Fruit fly (Drosophila melanogaster) whole organism, embryonic: ENCODE results near the gene Atpalpha.

ENCODE experiments used
- B-H2 ChIP-seq: fragments of 200-800 bp; sonication (Bioruptor generic); optimal IDR thresholded peaks from 2 replicates; lab custom pipeline; 2018; ENCODE audit warnings: missing biosample characterization, mild to moderate bottlenecking, missing genetic modification characterization
- CG11560 ChIP-seq: fragments of 200-800 bp; sonication (Bioruptor generic); IDR thresholded peaks from 3 replicates; pipeline ENCODE4 v1.3.6; 2022; ENCODE audit warnings: missing biosample characterization, missing genetic modification characterization
- CG11723 ChIP-seq: fragments of 200-800 bp; sonication (Bioruptor generic); optimal IDR thresholded peaks from 2 replicates; lab custom pipeline; 2017; ENCODE audit warnings: missing biosample characterization, mild to moderate bottlenecking, missing genetic modification characterization
- CG12769 ChIP-seq: fragments of 200-800 bp; sonication (Bioruptor generic); optimal IDR thresholded peaks from 2 replicates; lab custom pipeline; 2019; ENCODE audit warnings: missing biosample characterization, mild to moderate bottlenecking, missing genetic modification characterization, moderate library complexity
- CG13775 ChIP-seq: fragments of 200-800 bp; sonication (Bioruptor generic); optimal IDR thresholded peaks from 3 replicates; lab custom pipeline; 2017; ENCODE audit warnings: missing biosample characterization, mild to moderate bottlenecking, missing genetic modification characterization
- CG13894 ChIP-seq: fragments of 200-800 bp; sonication (Bioruptor generic); optimal IDR thresholded peaks from 3 replicates; lab custom pipeline; 2018; ENCODE audit warnings: missing biosample characterization, mild to moderate bottlenecking, missing genetic modification characterization, moderate library complexity
- CG15514 ChIP-seq: fragments of 200-800 bp; sonication (Bioruptor generic); optimal IDR thresholded peaks from 3 replicates; lab custom pipeline; 2017; ENCODE audit warnings: missing biosample characterization, missing genetic modification characterization, mild to moderate bottlenecking, moderate library complexity, missing genetic modification reagents
- CG1603 ChIP-seq: fragments of 200-800 bp; sonication (Bioruptor generic); optimal IDR thresholded peaks from 2 replicates; lab custom pipeline; 2019; ENCODE audit warnings: missing biosample characterization, mild to moderate bottlenecking, missing genetic modification characterization, moderate library complexity
- CG16779 ChIP-seq: fragments of 200-800 bp; sonication (Bioruptor generic); IDR thresholded peaks from 2 replicates; pipeline ENCODE4 v1.3.6; 2022; ENCODE audit warnings: missing biosample characterization, missing genetic modification characterization
- CG18619 ChIP-seq: fragments of 200-800 bp; sonication (Bioruptor generic); optimal IDR thresholded peaks from 3 replicates; lab custom pipeline; 2017; ENCODE audit warnings: missing biosample characterization, mild to moderate bottlenecking, missing genetic modification characterization
- CG32532 ChIP-seq: fragments of 200-800 bp; sonication (Bioruptor generic); IDR thresholded peaks from 2 replicates; pipeline ENCODE4 v1.3.6; 2022; ENCODE audit warnings: missing biosample characterization, missing genetic modification characterization
- CG33557 ChIP-seq: fragments of 200-800 bp; sonication (Bioruptor generic); optimal IDR thresholded peaks from 2 replicates; lab custom pipeline; 2019; ENCODE audit warnings: missing biosample characterization, mild to moderate bottlenecking, missing genetic modification characterization, moderate library complexity
- CG4360 ChIP-seq: fragments of 200-800 bp; sonication (Bioruptor generic); IDR thresholded peaks from 2 replicates; pipeline ENCODE4 v1.3.6; 2022; ENCODE audit warnings: missing biosample characterization, missing genetic modification characterization
- CG4424 ChIP-seq: fragments of 200-800 bp; sonication (Bioruptor generic); optimal IDR thresholded peaks from 3 replicates; lab custom pipeline; 2016; ENCODE audit warnings: missing biosample characterization, missing genetic modification characterization
- CG7839 ChIP-seq: fragments of 200-800 bp; sonication (Bioruptor generic); optimal IDR thresholded peaks from 3 replicates; lab custom pipeline; 2018; ENCODE audit warnings: missing biosample characterization, mild to moderate bottlenecking, missing genetic modification characterization, moderate library complexity
- CG8290 ChIP-seq, 3 experiments: fragments of 200-800 bp; sonication (Bioruptor generic); optimal IDR thresholded peaks; 2 replicates each; lab custom pipeline; 2016 to 2019; ENCODE audit warnings: missing biosample characterization in 3 of 3, missing genetic modification characterization in 3 of 3, mild to moderate bottlenecking in 2 of 3, moderate library complexity in 1 of 3
- CG9609 ChIP-seq: fragments of 200-800 bp; sonication (Bioruptor generic); optimal IDR thresholded peaks from 3 replicates; lab custom pipeline; 2016; ENCODE audit warnings: missing biosample characterization, missing genetic modification characterization
- Doc3 ChIP-seq: fragments of 200-800 bp; sonication (Bioruptor generic); IDR thresholded peaks from 3 replicates; pipeline ENCODE4 v1.3.6; 2022; ENCODE audit warnings: missing biosample characterization, missing genetic modification characterization; ENCODE audit not compliant: partially characterized antibody
- Drgx ChIP-seq: fragments of 200-800 bp; sonication (Bioruptor generic); IDR thresholded peaks from 2 replicates; pipeline ENCODE4 v1.3.6; 2022; ENCODE audit warnings: missing biosample characterization, missing genetic modification characterization
- Ets65A ChIP-seq: fragments of 200-800 bp; sonication (Bioruptor generic); peaks from one replicate; lab custom pipeline; 2016; ENCODE audit warnings: missing biosample characterization, missing genetic modification characterization
- Gug ChIP-seq: fragments of 200-800 bp; sonication (Bioruptor generic); IDR thresholded peaks from 4 replicates; pipeline ENCODE4 v1.3.6; 2022; ENCODE audit warnings: missing biosample characterization, missing genetic modification characterization
- Med ChIP-seq: fragments of 200-800 bp; sonication (Bioruptor generic); peaks from one replicate; lab custom pipeline; 2016; ENCODE audit warnings: missing biosample characterization, missing genetic modification characterization, mild to moderate bottlenecking, inconsistent platforms, moderate library complexity
- Nf-YA ChIP-seq: fragments of 200-800 bp; sonication (Bioruptor generic); IDR thresholded peaks from 2 replicates; pipeline ENCODE4 v1.3.6; 2022; ENCODE audit warnings: missing biosample characterization, missing genetic modification characterization
- Scr ChIP-seq: fragments of 200-800 bp; sonication (Bioruptor generic); IDR thresholded peaks from 2 replicates; pipeline ENCODE4 v1.3.6; 2022; ENCODE audit warnings: missing biosample characterization, missing genetic modification characterization; ENCODE audit not compliant: partially characterized antibody
- Sin3A ChIP-seq: fragments of >200 bp; optimal IDR thresholded peaks from 2 replicates; lab custom pipeline; 2018
- Sry-δ ChIP-seq: fragments of 200-800 bp; sonication (Bioruptor generic); optimal IDR thresholded peaks from 2 replicates; lab custom pipeline; 2016; ENCODE audit warnings: missing biosample characterization, missing genetic modification characterization
- abd-A ChIP-seq: fragments of 200-800 bp; sonication (Bioruptor generic); optimal IDR thresholded peaks from 3 replicates; lab custom pipeline; 2019; ENCODE audit warnings: missing biosample characterization, mild to moderate bottlenecking, missing genetic modification characterization, moderate library complexity
- aop ChIP-seq: fragments of 200-800 bp; sonication (Bioruptor generic); IDR thresholded peaks from 2 replicates; pipeline ENCODE4 v1.3.6; 2022; ENCODE audit warnings: missing biosample characterization, missing genetic modification characterization
- cad ChIP-seq: fragments of >200 bp; optimal IDR thresholded peaks from 2 replicates; lab custom pipeline; 2017; ENCODE audit warnings: missing biosample characterization, missing genetic modification characterization
- chn ChIP-seq: fragments of 200-800 bp; sonication (Bioruptor generic); optimal IDR thresholded peaks from 2 replicates; lab custom pipeline; 2016; ENCODE audit warnings: missing biosample characterization, missing genetic modification characterization
- fd64A ChIP-seq: fragments of 200-800 bp; sonication (Bioruptor generic); optimal IDR thresholded peaks from 3 replicates; lab custom pipeline; 2018; ENCODE audit warnings: missing biosample characterization, mild to moderate bottlenecking, missing genetic modification characterization
- gce ChIP-seq: fragments of 200-800 bp; sonication (Bioruptor generic); IDR thresholded peaks from 3 replicates; pipeline ENCODE4 v1.3.6; 2022; ENCODE audit warnings: missing biosample characterization, missing genetic modification characterization
- grau ChIP-seq: fragments of 200-800 bp; optimal IDR thresholded peaks from 3 replicates; lab custom pipeline; 2019; ENCODE audit warnings: missing biosample characterization, mild to moderate bottlenecking, missing genetic modification characterization, moderate library complexity
- ham ChIP-seq: fragments of 200-800 bp; sonication (Bioruptor generic); IDR thresholded peaks from 2 replicates; pipeline ENCODE4 v1.3.6; 2022; ENCODE audit warnings: missing biosample characterization, missing genetic modification characterization
- hth ChIP-seq: fragments of >200 bp; optimal IDR thresholded peaks from 2 replicates; lab custom pipeline; 2017; ENCODE audit warnings: inconsistent platforms
- lola ChIP-seq, 3 experiments: fragments of >200 bp in 2 of 3; fragments of 200-800 bp in 1 of 3; sonication (Bioruptor generic) in 1 of 3; optimal IDR thresholded peaks; 2 replicates each; lab custom pipeline; 2017 to 2019; ENCODE audit warnings: missing biosample characterization in 3 of 3, missing genetic modification characterization in 3 of 3, mild to moderate bottlenecking in 1 of 3, moderate library complexity in 1 of 3
- lov ChIP-seq, 2 experiments: fragments of 200-800 bp in 1 of 2; fragments of >200 bp in 1 of 2; sonication (Bioruptor generic) in 1 of 2; IDR thresholded peaks in 1 of 2; optimal IDR thresholded peaks in 1 of 2; 2 replicates in 1 of 2; 3 replicates in 1 of 2; pipeline versions ENCODE4 v1.3.6 to Lab custom; 2017 to 2022; ENCODE audit warnings: missing biosample characterization in 1 of 2, missing genetic modification characterization in 1 of 2
- mld ChIP-seq: fragments of 200-800 bp; sonication (Bioruptor generic); IDR thresholded peaks from 3 replicates; pipeline ENCODE4 v1.3.6; 2022; ENCODE audit warnings: missing biosample characterization, missing genetic modification characterization; ENCODE audit not compliant: partially characterized antibody
- nerfin-2 ChIP-seq: fragments of 200-800 bp; sonication (Bioruptor generic); IDR thresholded peaks from 2 replicates; pipeline ENCODE4 v1.3.6; 2022; ENCODE audit warnings: missing biosample characterization, missing genetic modification characterization; ENCODE audit not compliant: partially characterized antibody
- nom ChIP-seq: fragments of 200-800 bp; sonication (Bioruptor generic); optimal IDR thresholded peaks from 2 replicates; lab custom pipeline; 2017; ENCODE audit warnings: missing biosample characterization, missing genetic modification characterization, mild to moderate bottlenecking, moderate library complexity, missing genetic modification reagents
- oc ChIP-seq: fragments of 200-800 bp; sonication (Bioruptor generic); optimal IDR thresholded peaks from 2 replicates; lab custom pipeline; 2018; ENCODE audit warnings: missing biosample characterization, mild to moderate bottlenecking, missing genetic modification characterization, moderate library complexity
- pan ChIP-seq, 4 experiments: fragments of >200 bp in 3 of 4; fragments of 200-800 bp in 1 of 4; sonication (Bioruptor generic) in 1 of 4; optimal IDR thresholded peaks in 3 of 4; IDR thresholded peaks in 1 of 4; 2 replicates each; pipeline versions ENCODE4 v1.3.6 to Lab custom; 2017 to 2022; ENCODE audit warnings: missing biosample characterization in 2 of 4, missing genetic modification characterization in 2 of 4, mixed read lengths in 1 of 4
- peb ChIP-seq: fragments of 200-800 bp; sonication (Bioruptor generic); IDR thresholded peaks from 2 replicates; pipeline ENCODE4 v1.3.6; 2022; ENCODE audit warnings: missing biosample characterization, missing genetic modification characterization
- phol ChIP-seq: fragments of 200-800 bp; sonication (Bioruptor generic); optimal IDR thresholded peaks from 3 replicates; lab custom pipeline; 2018; ENCODE audit warnings: missing biosample characterization, mild to moderate bottlenecking, missing genetic modification characterization, moderate library complexity
- row ChIP-seq: fragments of 200-800 bp; sonication (Bioruptor generic); IDR thresholded peaks from 3 replicates; pipeline ENCODE4 v1.3.6; 2022; ENCODE audit warnings: missing biosample characterization, missing genetic modification characterization
- sisA ChIP-seq: fragments of 200-800 bp; sonication (Bioruptor generic); IDR thresholded peaks from 2 replicates; pipeline ENCODE4 v1.3.6; 2022; ENCODE audit warnings: missing biosample characterization, missing genetic modification characterization
- ssp ChIP-seq: fragments of 200-800 bp; sonication (Bioruptor generic); IDR thresholded peaks from 2 replicates; pipeline ENCODE4 v1.3.6; 2022; ENCODE audit warnings: missing biosample characterization, missing genetic modification characterization
- tx ChIP-seq: fragments of 200-800 bp; sonication (Bioruptor generic); optimal IDR thresholded peaks from 2 replicates; lab custom pipeline; 2016; ENCODE audit warnings: missing biosample characterization, missing genetic modification characterization
- unc-4 ChIP-seq: fragments of 200-800 bp; sonication (Bioruptor generic); IDR thresholded peaks from 2 replicates; pipeline ENCODE4 v1.3.6; 2022; ENCODE audit warnings: missing biosample characterization, missing genetic modification characterization; ENCODE audit not compliant: partially characterized antibody

Atpalpha gene

dm6 chr3R:20948448-20949174, at the start of gene Atpalpha (continued):
- TF ChIP-seq CG15514 (peak; percentile 39), CG16779 (GFP tag; lab: Robert Waterston, UW) (no peak), mld (peak; percentile 95), Sin3A (lab: Kevin White, UChicago) (peak; percentile 6), nerfin-2 (GFP tag; lab: Robert Waterston, UW) (peak; percentile 97), peb (GFP tag; lab: Robert Waterston, UW) (no peak), row (GFP tag; lab: Robert Waterston, UW) (peak; percentile 46; the same call in 2 of the 3 replicates), lola (GFP tag; optimal IDR thresholded peaks at IDR 0.05; lab: Kevin White, UChicago) (no peak), ssp (GFP tag; lab: Robert Waterston, UW) (peak; percentile 57), phol (tag; lab: Kevin White, UChicago) (peak; percentile 94), B-H2 (GFP tag; lab: Kevin White, UChicago) (peak; percentile 24), Sry-δ (GFP tag; lab: Kevin White, UChicago) (peak; percentile 85), CG13775 (GFP tag; lab: Kevin White, UChicago) (peak; percentile 18), Med (GFP tag; lab: Kevin White, UChicago) (peak; percentile 67), CG33557 (GFP tag; lab: Kevin White, UChicago) (peak; percentile 5), unc-4 (GFP tag; lab: Robert Waterston, UW) (peak; percentile 93), CG8290 (GFP tag; optimal IDR thresholded peaks at IDR 0.05; lab: Kevin White, UChicago) (no peak), CG8290 (tag; optimal IDR thresholded peaks at IDR 0.05; lab: Kevin White, UChicago) (peak in 1 of 2 experiments; percentile 82), oc (tag; lab: Kevin White, UChicago) (peak; percentile 40), grau (tag; lab: Kevin White, UChicago) (peak; percentile 12), Drgx (GFP tag; lab: Robert Waterston, UW) (no peak), CG1603 (peak; percentile 67), CG4424 (GFP tag; lab: Kevin White, UChicago) (peak; percentile 7), hth (lab: Kevin White, UChicago) (no peak), Ets65A (GFP tag; lab: Kevin White, UChicago) (peak; percentile 26), CG18619 (GFP tag; lab: Kevin White, UChicago) (no peak), fd64A (GFP tag; lab: Kevin White, UChicago) (peak; percentile 34), Doc3 (GFP tag; lab: Robert Waterston, UW) (peak; percentile 94), CG32532 (GFP tag; lab: Robert Waterston, UW) (peak; percentile 30; the same call in 1 of the 2 replicates), abd-A (tag; lab: Kevin White, UChicago) (peak; percentile 78), CG13894 (tag; lab: Kevin White, UChicago) (no peak), gce (no peak)
- TF ChIP-seq, all 482 proteins: peak for 135

dm6 chr3R:20901656-20902055, 46.9 kb upstream of the Atpalpha start, which contains the start of gene Grik:
Gene Grik, plus strand, starts transcription at chr3R:20901956.
- TF ChIP-seq CG11723 (GFP tag; lab: Kevin White, UChicago) (no peak), lov (optimal IDR thresholded peaks at IDR 0.05; lab: Kevin White, UChicago) (no peak), lov (GFP tag; IDR thresholded peaks at IDR 0.05; lab: Robert Waterston, UW) (no peak), Gug (no peak), ham (no peak), CG11560 (tag; lab: Robert Waterston, UW) (no peak), pan (optimal IDR thresholded peaks at IDR 0.05; lab: Kevin White, UChicago) (no peak), pan (GFP tag; optimal IDR thresholded peaks at IDR 0.05 in 1 of 2, IDR thresholded peaks at IDR 0.05 in 1 of 2) (no peak), CG7839 (tag; lab: Kevin White, UChicago) (no peak), CG9609 (no peak), cad (no peak), chn (GFP tag; lab: Kevin White, UChicago) (no peak), Scr (no peak), sisA (GFP tag; lab: Robert Waterston, UW) (no peak), aop (GFP tag; lab: Robert Waterston, UW) (no peak), tx (GFP tag; lab: Kevin White, UChicago) (no peak), nom (GFP tag; lab: Kevin White, UChicago) (no peak), CG4360 (no peak), Nf-YA (GFP tag; lab: Robert Waterston, UW) (no peak), CG12769 (tag; lab: Kevin White, UChicago) (no peak)
- TF ChIP-seq, all 482 proteins: peak for 0
